Fruit fly (Drosophila melanogaster) whole organism, embryonic: ENCODE results near the gene CG33331.

ENCODE experiments used
- Antp ChIP-seq: fragments of 200-800 bp; sonication (Bioruptor generic); optimal IDR thresholded peaks from 3 replicates; lab custom pipeline; 2016; ENCODE audit warnings: missing biosample characterization, missing genetic modification characterization
- Atf-2 ChIP-seq: fragments of 200-800 bp; sonication (Bioruptor generic); optimal IDR thresholded peaks from 2 replicates; lab custom pipeline; 2016; ENCODE audit warnings: missing biosample characterization, missing genetic modification characterization
- CG10267 ChIP-seq: fragments of 200-800 bp; sonication (Bioruptor generic); optimal IDR thresholded peaks from 2 replicates; lab custom pipeline; 2018; ENCODE audit warnings: missing biosample characterization, mild to moderate bottlenecking, missing genetic modification characterization, moderate library complexity
- CG10959 ChIP-seq: fragments of 200-800 bp; sonication (Bioruptor generic); IDR thresholded peaks from 2 replicates; pipeline ENCODE4 v1.3.6; 2022; ENCODE audit warnings: missing biosample characterization, missing genetic modification characterization
- CG11695 ChIP-seq: fragments of 200-800 bp; sonication (Bioruptor generic); IDR thresholded peaks from 3 replicates; pipeline ENCODE4 v1.3.6; 2022; ENCODE audit warnings: missing biosample characterization, missing genetic modification characterization
- CG14667 ChIP-seq: fragments of 200-800 bp; sonication (Bioruptor generic); IDR thresholded peaks from 2 replicates; pipeline ENCODE4 v1.3.6; 2022; ENCODE audit warnings: missing biosample characterization, missing genetic modification characterization
- CG1602 ChIP-seq: fragments of 200-800 bp; sonication (Bioruptor generic); optimal IDR thresholded peaks from 3 replicates; lab custom pipeline; 2016; ENCODE audit warnings: missing biosample characterization, missing genetic modification characterization
- CG16779 ChIP-seq: fragments of 200-800 bp; sonication (Bioruptor generic); IDR thresholded peaks from 2 replicates; pipeline ENCODE4 v1.3.6; 2022; ENCODE audit warnings: missing biosample characterization, missing genetic modification characterization
- CG16863 ChIP-seq: fragments of 200-800 bp; sonication (Bioruptor generic); optimal IDR thresholded peaks from 3 replicates; lab custom pipeline; 2016; ENCODE audit warnings: missing biosample characterization, missing genetic modification characterization
- CG2678 ChIP-seq: fragments of 200-800 bp; sonication (Bioruptor generic); optimal IDR thresholded peaks from 3 replicates; lab custom pipeline; 2019; ENCODE audit warnings: missing biosample characterization, mild to moderate bottlenecking, missing genetic modification characterization, moderate library complexity
- CG32532 ChIP-seq: fragments of 200-800 bp; sonication (Bioruptor generic); IDR thresholded peaks from 2 replicates; pipeline ENCODE4 v1.3.6; 2022; ENCODE audit warnings: missing biosample characterization, missing genetic modification characterization
- CG6272 ChIP-seq: fragments of 200-800 bp; sonication (Bioruptor generic); IDR thresholded peaks from 2 replicates; pipeline ENCODE4 v1.3.6; 2022; ENCODE audit warnings: missing biosample characterization, missing genetic modification characterization
- CG6683 ChIP-seq: fragments of 200-800 bp; sonication (Bioruptor generic); optimal IDR thresholded peaks from 2 replicates; lab custom pipeline; 2017; ENCODE audit warnings: missing biosample characterization, mild to moderate bottlenecking, missing genetic modification characterization, missing genetic modification reagents
- CG6813 ChIP-seq: fragments of 200-800 bp; sonication (Bioruptor generic); optimal IDR thresholded peaks from 2 replicates; lab custom pipeline; 2017; ENCODE audit warnings: missing biosample characterization, missing genetic modification characterization, mild to moderate bottlenecking, moderate library complexity, missing genetic modification reagents
- CG7357 ChIP-seq: fragments of 200-800 bp; sonication (Bioruptor generic); IDR thresholded peaks from 3 replicates; pipeline ENCODE4 v1.3.6; 2022; ENCODE audit warnings: missing biosample characterization, missing genetic modification characterization
- CG7745 ChIP-seq: fragments of 200-800 bp; sonication (Bioruptor generic); optimal IDR thresholded peaks from 2 replicates; lab custom pipeline; 2018; ENCODE audit warnings: missing biosample characterization, mild to moderate bottlenecking, missing genetic modification characterization, moderate library complexity
- CG7786 ChIP-seq: fragments of 200-800 bp; sonication (Bioruptor generic); optimal IDR thresholded peaks from 2 replicates; lab custom pipeline; 2016; ENCODE audit warnings: missing biosample characterization, missing genetic modification characterization
- CG8944 ChIP-seq: fragments of 200-800 bp; sonication (Bioruptor generic); optimal IDR thresholded peaks from 3 replicates; lab custom pipeline; 2016; ENCODE audit warnings: missing biosample characterization, missing genetic modification characterization
- D ChIP-seq, 2 experiments: fragments of 200-800 bp in 1 of 2; fragments of >200 bp in 1 of 2; sonication (Bioruptor generic) in 1 of 2; optimal IDR thresholded peaks; 2 replicates in 1 of 2; 3 replicates in 1 of 2; lab custom pipeline; 2017; ENCODE audit warnings: mild to moderate bottlenecking in 1 of 2, missing biosample characterization in 1 of 2, missing genetic modification characterization in 1 of 2, missing genetic modification reagents in 1 of 2
- Dip3 ChIP-seq: fragments of 200-800 bp; sonication (Bioruptor generic); optimal IDR thresholded peaks from 3 replicates; lab custom pipeline; 2016; ENCODE audit warnings: missing biosample characterization, missing genetic modification characterization
- Drgx ChIP-seq: fragments of 200-800 bp; sonication (Bioruptor generic); IDR thresholded peaks from 2 replicates; pipeline ENCODE4 v1.3.6; 2022; ENCODE audit warnings: missing biosample characterization, missing genetic modification characterization
- HHEX ChIP-seq: fragments of 200-800 bp; sonication (Bioruptor generic); optimal IDR thresholded peaks from 3 replicates; lab custom pipeline; 2017; ENCODE audit warnings: missing biosample characterization, mild to moderate bottlenecking, missing genetic modification characterization, missing genetic modification reagents
- NFAT ChIP-seq: fragments of 200-800 bp; sonication (Bioruptor generic); IDR thresholded peaks from 2 replicates; pipeline ENCODE4 v1.3.6; 2022; ENCODE audit warnings: missing biosample characterization, missing genetic modification characterization
- PHDP ChIP-seq: fragments of 200-800 bp; sonication (Bioruptor generic); optimal IDR thresholded peaks from 3 replicates; lab custom pipeline; 2018; ENCODE audit warnings: missing biosample characterization, mild to moderate bottlenecking, missing genetic modification characterization, moderate library complexity
- Rfx ChIP-seq: fragments of 200-800 bp; sonication (Bioruptor generic); IDR thresholded peaks from 2 replicates; pipeline ENCODE4 v1.3.6; 2022; ENCODE audit warnings: missing biosample characterization, missing genetic modification characterization
- Stat92E ChIP-seq, 3 experiments: fragments of >200 bp in 2 of 3; fragments of 200-800 bp in 1 of 3; sonication (Bioruptor generic) in 1 of 3; optimal IDR thresholded peaks; 2 replicates each; lab custom pipeline; 2017 to 2019; ENCODE audit warnings: missing biosample characterization in 3 of 3, missing genetic modification characterization in 3 of 3, mild to moderate bottlenecking in 1 of 3, moderate library complexity in 1 of 3
- ab ChIP-seq: fragments of 200-800 bp; sonication (Bioruptor generic); optimal IDR thresholded peaks from 2 replicates; lab custom pipeline; 2016; ENCODE audit warnings: missing biosample characterization, missing genetic modification characterization
- al ChIP-seq: fragments of 200-800 bp; sonication (Bioruptor generic); IDR thresholded peaks from 2 replicates; pipeline ENCODE4 v1.3.6; 2022; ENCODE audit warnings: missing biosample characterization, missing genetic modification characterization
- bab2 ChIP-seq: fragments of 200-800 bp; sonication (Bioruptor generic); optimal IDR thresholded peaks from 2 replicates; lab custom pipeline; 2016; ENCODE audit warnings: missing biosample characterization, missing genetic modification characterization
- btn ChIP-seq: fragments of 200-800 bp; sonication (Bioruptor generic); optimal IDR thresholded peaks from 2 replicates; lab custom pipeline; 2016; ENCODE audit warnings: missing biosample characterization, missing genetic modification characterization
- ci ChIP-seq: fragments of 200-800 bp; sonication (Bioruptor generic); IDR thresholded peaks from 3 replicates; pipeline ENCODE4 v1.3.6; 2022; ENCODE audit warnings: missing biosample characterization, missing genetic modification characterization
- da ChIP-seq: fragments of 200-800 bp; sonication (Bioruptor generic); optimal IDR thresholded peaks from 2 replicates; lab custom pipeline; 2016; ENCODE audit warnings: missing biosample characterization, missing genetic modification characterization
- hbn ChIP-seq: fragments of 200-800 bp; sonication (Bioruptor generic); IDR thresholded peaks from 2 replicates; pipeline ENCODE4 v1.3.6; 2022; ENCODE audit warnings: missing biosample characterization, missing genetic modification characterization; ENCODE audit not compliant: partially characterized antibody
- hkb ChIP-seq, 2 experiments: fragments of 200-800 bp in 1 of 2; fragments of >200 bp in 1 of 2; sonication (Bioruptor generic) in 1 of 2; IDR thresholded peaks in 1 of 2; optimal IDR thresholded peaks in 1 of 2; 2 replicates each; pipeline versions ENCODE4 v1.3.6 to Lab custom; 2017 to 2022; ENCODE audit warnings: missing biosample characterization in 1 of 2, missing genetic modification characterization in 1 of 2
- hth ChIP-seq: fragments of >200 bp; optimal IDR thresholded peaks from 2 replicates; lab custom pipeline; 2017; ENCODE audit warnings: inconsistent platforms
- jigr1 ChIP-seq: fragments of 200-800 bp; sonication (Bioruptor generic); IDR thresholded peaks from 3 replicates; pipeline ENCODE4 v1.3.6; 2022; ENCODE audit warnings: missing biosample characterization, missing genetic modification characterization
- kni ChIP-seq: fragments of 200-800 bp; sonication (Bioruptor generic); optimal IDR thresholded peaks from 3 replicates; lab custom pipeline; 2017; ENCODE audit warnings: mild to moderate bottlenecking, missing biosample characterization, missing genetic modification reagents, missing genetic modification characterization
- org-1 ChIP-seq: fragments of 200-800 bp; sonication (Bioruptor generic); optimal IDR thresholded peaks from 2 replicates; lab custom pipeline; 2017; ENCODE audit warnings: missing biosample characterization, missing genetic modification characterization
- phol ChIP-seq: fragments of 200-800 bp; sonication (Bioruptor generic); optimal IDR thresholded peaks from 3 replicates; lab custom pipeline; 2018; ENCODE audit warnings: missing biosample characterization, mild to moderate bottlenecking, missing genetic modification characterization, moderate library complexity
- rib ChIP-seq: fragments of 200-800 bp; sonication (Bioruptor generic); IDR thresholded peaks from 2 replicates; pipeline ENCODE4 v1.3.6; 2022; ENCODE audit warnings: missing biosample characterization, missing genetic modification characterization
- sim ChIP-seq: fragments of 200-800 bp; sonication (Bioruptor generic); IDR thresholded peaks from 2 replicates; pipeline ENCODE4 v1.3.6; 2022; ENCODE audit warnings: missing biosample characterization, missing genetic modification characterization
- sna ChIP-seq: fragments of 200-800 bp; sonication (Bioruptor generic); IDR thresholded peaks from 2 replicates; pipeline ENCODE4 v1.3.6; 2022; ENCODE audit warnings: missing biosample characterization, missing genetic modification characterization; ENCODE audit not compliant: partially characterized antibody
- sob ChIP-seq: fragments of 200-800 bp; sonication (Bioruptor generic); IDR thresholded peaks from 2 replicates; pipeline ENCODE4 v1.3.6; 2022; ENCODE audit warnings: missing biosample characterization, missing genetic modification characterization
- sqz ChIP-seq: fragments of 200-800 bp; sonication (Bioruptor generic); optimal IDR thresholded peaks from 3 replicates; lab custom pipeline; 2018; ENCODE audit warnings: missing biosample characterization, mild to moderate bottlenecking, missing genetic modification characterization
- tna ChIP-seq: fragments of 200-800 bp; sonication (Bioruptor generic); IDR thresholded peaks from 2 replicates; pipeline ENCODE4 v1.3.6; 2022; ENCODE audit warnings: missing biosample characterization, missing genetic modification characterization; ENCODE audit not compliant: partially characterized antibody
- trh ChIP-seq: fragments of 200-800 bp; sonication (Bioruptor generic); optimal IDR thresholded peaks from 2 replicates; lab custom pipeline; 2016; ENCODE audit warnings: missing biosample characterization, missing genetic modification characterization
- unpg ChIP-seq: fragments of 200-800 bp; sonication (Bioruptor generic); optimal IDR thresholded peaks from 3 replicates; lab custom pipeline; 2018; ENCODE audit warnings: missing biosample characterization, mild to moderate bottlenecking, missing genetic modification characterization, moderate library complexity
- vvl ChIP-seq: fragments of 200-800 bp; sonication (Bioruptor generic); IDR thresholded peaks from 2 replicates; pipeline ENCODE4 v1.3.6; 2022; ENCODE audit warnings: missing biosample characterization, missing genetic modification characterization
- wek ChIP-seq: fragments of 200-800 bp; sonication (Bioruptor generic); optimal IDR thresholded peaks from 3 replicates; lab custom pipeline; 2018; ENCODE audit warnings: missing biosample characterization, mild to moderate bottlenecking, missing genetic modification characterization, moderate library complexity
- z ChIP-seq: fragments of 200-800 bp; sonication (Bioruptor generic); IDR thresholded peaks from 3 replicates; pipeline ENCODE4 v1.3.6; 2022; ENCODE audit warnings: missing biosample characterization, missing genetic modification characterization

The CG33331 gene

dm6 chr3R:14890064-14890709 lies 3.9 kb downstream of the CG33331 start, which contains the start of the genes CycC and UQCR-C1 (continued):
- TF ChIP-seq CG6272 (GFP tag; lab: Robert Waterston, UW): no peak
- TF ChIP-seq vvl (GFP tag; lab: Robert Waterston, UW): no peak
- TF ChIP-seq CG6683: no peak
- no peak for TF ChIP-seq da (GFP tag; lab: Kevin White, UChicago)
- TF ChIP-seq phol (tag; lab: Kevin White, UChicago): peak; percentile 34
- no peak for TF ChIP-seq CG2678
- no peak for TF ChIP-seq rib (GFP tag; lab: Robert Waterston, UW)
- no peak for TF ChIP-seq sqz (GFP tag; lab: Kevin White, UChicago)
- TF ChIP-seq D (optimal IDR thresholded peaks at IDR 0.05; lab: Kevin White, UChicago): no peak
- TF ChIP-seq D (GFP tag; optimal IDR thresholded peaks at IDR 0.05; lab: Kevin White, UChicago): no peak
- no peak for TF ChIP-seq Atf-2
- no peak for TF ChIP-seq trh (GFP tag; lab: Kevin White, UChicago)
- no peak for TF ChIP-seq CG11695 (GFP tag; lab: Robert Waterston, UW)
- TF ChIP-seq NFAT: no peak
- no peak for TF ChIP-seq bab2 (GFP tag; lab: Kevin White, UChicago)
- no peak for TF ChIP-seq ci (GFP tag; lab: Robert Waterston, UW)
- TF ChIP-seq HHEX (GFP tag; lab: Kevin White, UChicago): no peak
- TF ChIP-seq sna (GFP tag; lab: Robert Waterston, UW): no peak
- no peak for TF ChIP-seq Antp (GFP tag; lab: Kevin White, UChicago)
- TF ChIP-seq Dip3 (GFP tag; lab: Kevin White, UChicago): no peak
- TF ChIP-seq sim (GFP tag; lab: Robert Waterston, UW): no peak
- TF ChIP-seq jigr1: no peak
- TF ChIP-seq tna (GFP tag; lab: Robert Waterston, UW): no peak
- no peak for TF ChIP-seq PHDP (tag; lab: Kevin White, UChicago)
- TF ChIP-seq unpg: no peak
- no peak for TF ChIP-seq z (GFP tag; lab: Robert Waterston, UW)
- no peak for TF ChIP-seq CG32532 (GFP tag; lab: Robert Waterston, UW)
- no peak for TF ChIP-seq al (GFP tag; lab: Robert Waterston, UW)
- TF ChIP-seq CG6813: no peak
- no peak for TF ChIP-seq Rfx (GFP tag; lab: Robert Waterston, UW)
- no peak for TF ChIP-seq CG7786 (GFP tag; lab: Kevin White, UChicago)
- no peak for TF ChIP-seq CG16779 (GFP tag; lab: Robert Waterston, UW)
- no peak for TF ChIP-seq CG7745 (tag; lab: Kevin White, UChicago)
- TF ChIP-seq CG1602 (GFP tag; lab: Kevin White, UChicago): no peak
- TF ChIP-seq CG7357 (GFP tag; lab: Robert Waterston, UW): no peak
- no peak for TF ChIP-seq CG8944 (GFP tag; lab: Kevin White, UChicago)
- no peak for TF ChIP-seq Drgx (GFP tag; lab: Robert Waterston, UW)
- no peak for TF ChIP-seq CG16863
- TF ChIP-seq Stat92E (GFP tag; optimal IDR thresholded peaks at IDR 0.05; lab: Kevin White, UChicago): no peak
- no peak for TF ChIP-seq org-1 (GFP tag; lab: Kevin White, UChicago)
- TF ChIP-seq ab (GFP tag; lab: Kevin White, UChicago): no peak
- TF ChIP-seq hkb (optimal IDR thresholded peaks at IDR 0.05; lab: Kevin White, UChicago): no peak
- TF ChIP-seq hkb (GFP tag; IDR thresholded peaks at IDR 0.05; lab: Robert Waterston, UW): no peak
- TF ChIP-seq CG10267 (tag; lab: Kevin White, UChicago): peak; percentile 45
- no peak for TF ChIP-seq btn (GFP tag; lab: Kevin White, UChicago)
- no peak for TF ChIP-seq CG10959 (GFP tag; lab: Robert Waterston, UW)
- TF ChIP-seq CG14667: no peak
- no peak for TF ChIP-seq sob (GFP tag; lab: Robert Waterston, UW)
- no peak for TF ChIP-seq wek (GFP tag; lab: Kevin White, UChicago)
- TF ChIP-seq hth: no peak
- TF ChIP-seq kni (GFP tag; lab: Kevin White, UChicago): no peak
- TF ChIP-seq hbn (GFP tag; lab: Robert Waterston, UW): no peak
